Worm (Caenorhabditis elegans) whole organism, young adult: ENCODE measurements around the gene F53E2.2.

Source experiments
- B0035.1 ChIP-seq: sonication (generic microtip); optimal IDR thresholded peaks from 2 replicates; lab custom pipeline; 2016; ENCODE audit warnings: missing genetic modification characterization, mild to moderate bottlenecking, missing compliant biosample characterization, missing genotype, missing genetic modification reagents
- B0336.3 ChIP-seq: fragments of 200-800 bp; sonication (Bioruptor generic); IDR thresholded peaks from 2 replicates; pipeline ENCODE4 v1.3.6; 2022; ENCODE audit warnings: missing genetic modification characterization, missing compliant biosample characterization
- C17E4.6 ChIP-seq: fragments of 200-800 bp; sonication (Bioruptor generic); IDR thresholded peaks from 2 replicates; pipeline ENCODE4 v1.3.6; 2022; ENCODE audit warnings: missing genetic modification reagents, missing genetic modification characterization, missing compliant biosample characterization
- F10E7.11 ChIP-seq: sonication (generic microtip); optimal IDR thresholded peaks from 2 replicates; lab custom pipeline; 2017; ENCODE audit warnings: mild to moderate bottlenecking, missing genetic modification characterization, moderate library complexity, missing compliant biosample characterization
- F23B12.7 ChIP-seq: sonication (generic microtip); optimal IDR thresholded peaks from 2 replicates; lab custom pipeline; 2017; ENCODE audit warnings: missing genetic modification characterization, mild to moderate bottlenecking, missing compliant biosample characterization, antibody characterized with exemption, moderate library complexity; ENCODE audit not compliant: insufficient read depth
- F33H1.4 ChIP-seq: fragments of 200-800 bp; sonication (Bioruptor generic); IDR thresholded peaks from 2 replicates; pipeline ENCODE4 v1.3.6; 2022; ENCODE audit warnings: missing genetic modification reagents, missing genetic modification characterization, missing compliant biosample characterization
- F37B4.10 ChIP-seq: fragments of 200-800 bp; sonication (Bioruptor generic); IDR thresholded peaks from 2 replicates; pipeline ENCODE4 v1.3.6; 2022; ENCODE audit warnings: missing genetic modification characterization, missing compliant biosample characterization
- F55B11.4 ChIP-seq: sonication (generic microtip); optimal IDR thresholded peaks from 2 replicates; lab custom pipeline; 2016; ENCODE audit warnings: missing compliant biosample characterization, missing genetic modification characterization, borderline replicate concordance; ENCODE audit not compliant: insufficient read depth
- F57C9.4 ChIP-seq: sonication (generic microtip); optimal IDR thresholded peaks from 2 replicates; lab custom pipeline; 2017; ENCODE audit warnings: mild to moderate bottlenecking, missing genetic modification characterization, missing compliant biosample characterization
- K12H6.12 ChIP-seq: fragments of 200-800 bp; sonication (Bioruptor generic); optimal IDR thresholded peaks from 2 replicates; lab custom pipeline; 2018; ENCODE audit warnings: mild to moderate bottlenecking, missing genetic modification characterization, missing compliant biosample characterization
- T26A5.8 ChIP-seq: sonication (generic microtip); optimal IDR thresholded peaks from 2 replicates; lab custom pipeline; 2016; ENCODE audit warnings: missing genetic modification characterization, missing compliant biosample characterization
- Y53G8AR.9 ChIP-seq: fragments of 200-800 bp; sonication (Bioruptor generic); conservative IDR thresholded peaks from 2 replicates; pipeline ENCODE4 v1.3.6; 2022; ENCODE audit warnings: missing genetic modification reagents, missing genetic modification characterization, missing compliant biosample characterization
- atf-7 ChIP-seq: sonication (generic microtip); optimal IDR thresholded peaks from 2 replicates; lab custom pipeline; 2017; ENCODE audit warnings: mild to moderate bottlenecking, missing genetic modification characterization, missing compliant biosample characterization
- athp-1 ChIP-seq: sonication (generic microtip); optimal IDR thresholded peaks from 2 replicates; lab custom pipeline; 2017; ENCODE audit warnings: mild to moderate bottlenecking, missing genetic modification characterization, missing compliant biosample characterization
- attf-3 ChIP-seq: fragments of 200-800 bp; sonication (Bioruptor generic); conservative IDR thresholded peaks from 2 replicates; pipeline ENCODE4 v1.3.6; 2022; ENCODE audit warnings: missing genetic modification reagents, missing genetic modification characterization, missing compliant biosample characterization
- attf-5 ChIP-seq: fragments of 200-800 bp; sonication (Bioruptor generic); optimal IDR thresholded peaks from 2 replicates; lab custom pipeline; 2018; ENCODE audit warnings: mild to moderate bottlenecking, missing genetic modification characterization, missing compliant biosample characterization
- ceh-58 ChIP-seq: fragments of 200-800 bp; sonication (Bioruptor generic); IDR thresholded peaks from 2 replicates; pipeline ENCODE4 v1.3.6; 2022; ENCODE audit warnings: missing genetic modification characterization, missing compliant biosample characterization
- chd-7 ChIP-seq: sonication (generic microtip); optimal IDR thresholded peaks from 2 replicates; lab custom pipeline; 2016; ENCODE audit warnings: mild to moderate bottlenecking, missing genetic modification characterization, moderate library complexity, missing compliant biosample characterization
- dox-1 ChIP-seq: fragments of 200-800 bp; sonication (Bioruptor generic); IDR thresholded peaks from 2 replicates; pipeline ENCODE4 v1.3.6; 2022; ENCODE audit warnings: missing genetic modification reagents, missing genetic modification characterization, missing compliant biosample characterization
- dpff-1 ChIP-seq: sonication (generic microtip); optimal IDR thresholded peaks from 2 replicates; lab custom pipeline; 2017; ENCODE audit warnings: mild to moderate bottlenecking, missing genetic modification characterization, missing compliant biosample characterization
- egl-18 ChIP-seq: fragments of 200-800 bp; sonication (Bioruptor generic); IDR thresholded peaks from 2 replicates; pipeline ENCODE4 v1.3.6; 2022; ENCODE audit warnings: missing genetic modification reagents, missing genetic modification characterization, missing compliant biosample characterization
- egrh-3 ChIP-seq: fragments of 200-800 bp; sonication (Bioruptor generic); IDR thresholded peaks from 2 replicates; pipeline ENCODE4 v1.3.6; 2022; ENCODE audit warnings: missing genetic modification reagents, missing genetic modification characterization, missing compliant biosample characterization
- him-1 ChIP-seq: sonication (generic microtip); optimal IDR thresholded peaks from 2 replicates; lab custom pipeline; 2016; ENCODE audit warnings: missing genotype, missing genetic modification reagents, missing genetic modification characterization, missing compliant biosample characterization
- hmg-1.2 ChIP-seq: fragments of 200-800 bp; sonication (Bioruptor generic); IDR thresholded peaks from 2 replicates; pipeline ENCODE4 v1.3.6; 2022; ENCODE audit warnings: missing genetic modification reagents, missing genetic modification characterization, missing compliant biosample characterization
- hmg-20 ChIP-seq: fragments of 200-800 bp; sonication (Bioruptor generic); IDR thresholded peaks from 2 replicates; pipeline ENCODE4 v1.3.6; 2022; ENCODE audit warnings: missing genetic modification reagents, missing genetic modification characterization, missing compliant biosample characterization
- hrde-1 ChIP-seq: sonication (generic microtip); optimal IDR thresholded peaks from 2 replicates; lab custom pipeline; 2016; ENCODE audit warnings: missing genetic modification characterization, mild to moderate bottlenecking, missing compliant biosample characterization, moderate library complexity, missing genotype, missing genetic modification reagents, borderline replicate concordance
- lin-35 ChIP-seq, 3 experiments: fragments of 150-350 bp in 2 of 3; sonication (generic microtip) in 1 of 3; optimal IDR thresholded peaks; 2 replicates each; lab custom pipeline; 2014 to 2018; ENCODE audit warnings: missing biosample characterization in 3 of 3, missing genetic modification characterization in 3 of 3, missing genetic modification reagents in 3 of 3
- madf-3 ChIP-seq: fragments of 200-800 bp; sonication (Bioruptor generic); IDR thresholded peaks from 2 replicates; pipeline ENCODE4 v1.3.6; 2022; ENCODE audit warnings: missing genetic modification reagents, missing genetic modification characterization, missing compliant biosample characterization
- mcd-1 ChIP-seq: fragments of 200-800 bp; sonication (Bioruptor generic); IDR thresholded peaks from 2 replicates; pipeline ENCODE4 v1.3.6; 2022; ENCODE audit warnings: missing genetic modification reagents, missing genetic modification characterization, missing compliant biosample characterization
- mxl-1 ChIP-seq: sonication (generic microtip); optimal IDR thresholded peaks from 2 replicates; lab custom pipeline; 2016; ENCODE audit warnings: missing genetic modification characterization, missing compliant biosample characterization
- nfya-1 ChIP-seq: sonication (generic microtip); optimal IDR thresholded peaks from 2 replicates; lab custom pipeline; 2017; ENCODE audit warnings: antibody characterized with exemption, missing compliant biosample characterization, missing genetic modification characterization, borderline replicate concordance; ENCODE audit not compliant: insufficient read depth
- nhr-80 ChIP-seq: sonication (generic microtip); optimal IDR thresholded peaks from 2 replicates; lab custom pipeline; 2016; ENCODE audit warnings: missing genetic modification characterization, missing compliant biosample characterization
- nhr-90 ChIP-seq: sonication (generic microtip); optimal IDR thresholded peaks from 2 replicates; lab custom pipeline; 2016; ENCODE audit warnings: missing genotype, mild to moderate bottlenecking, missing genetic modification characterization, missing compliant biosample characterization
- pha-4 ChIP-seq: fragments of 150-350 bp; sonication (generic microtip); optimal IDR thresholded peaks from 2 replicates; lab custom pipeline; 2014; ENCODE audit warnings: missing biosample characterization, missing genetic modification reagents, missing genetic modification characterization
- rcor-1 ChIP-seq: fragments of 200-800 bp; sonication (Bioruptor generic); IDR thresholded peaks from 2 replicates; pipeline ENCODE4 v1.3.6; 2022; ENCODE audit warnings: missing genetic modification reagents, missing genetic modification characterization, missing compliant biosample characterization
- sdz-38 ChIP-seq: sonication (generic microtip); optimal IDR thresholded peaks from 2 replicates; lab custom pipeline; 2016; ENCODE audit warnings: missing genotype, missing genetic modification characterization, missing compliant biosample characterization
- sea-2 ChIP-seq: fragments of 200-800 bp; sonication (Bioruptor generic); IDR thresholded peaks from 2 replicates; pipeline ENCODE4 v1.3.6; 2022; ENCODE audit warnings: missing genetic modification characterization, missing compliant biosample characterization
- unc-130 ChIP-seq: sonication (generic microtip); optimal IDR thresholded peaks from 2 replicates; lab custom pipeline; 2016; ENCODE audit warnings: missing genetic modification reagents, missing genetic modification characterization, missing compliant biosample characterization
- zfh-2 ChIP-seq: fragments of 200-800 bp; sonication (Bioruptor generic); conservative IDR thresholded peaks from 2 replicates; pipeline ENCODE4 v1.3.6; 2022; ENCODE audit warnings: missing genetic modification reagents, missing genetic modification characterization, missing compliant biosample characterization
- ztf-26 ChIP-seq: sonication (generic microtip); optimal IDR thresholded peaks from 2 replicates; lab custom pipeline; 2017; ENCODE audit warnings: missing genetic modification characterization, missing compliant biosample characterization
- ztf-28 ChIP-seq: fragments of 200-800 bp; sonication (Bioruptor generic); IDR thresholded peaks from 2 replicates; pipeline ENCODE4 v1.3.6; 2022; ENCODE audit warnings: missing genetic modification reagents, missing genetic modification characterization, missing compliant biosample characterization
- ztf-6 ChIP-seq: fragments of 200-800 bp; sonication (Bioruptor generic); IDR thresholded peaks from 2 replicates; pipeline ENCODE4 v1.3.6; 2022; ENCODE audit warnings: missing genetic modification reagents, missing genetic modification characterization, missing compliant biosample characterization

F53E2.2 gene

ce11 chrV:1459374-1459926, 15.4 kb upstream of the F53E2.2 start:
- TF ChIP-seq B0336.3 (GFP tag; lab: Robert Waterston, UW) = 0 out of 2 replicates have a peak, but pooled peaks have one; percentile 16
- peak; percentile 79 for TF ChIP-seq nhr-80
- no peak for TF ChIP-seq him-1 (tag; lab: Kevin White, UChicago)
- TF ChIP-seq, all 124 proteins: peak for 2

DNA sequence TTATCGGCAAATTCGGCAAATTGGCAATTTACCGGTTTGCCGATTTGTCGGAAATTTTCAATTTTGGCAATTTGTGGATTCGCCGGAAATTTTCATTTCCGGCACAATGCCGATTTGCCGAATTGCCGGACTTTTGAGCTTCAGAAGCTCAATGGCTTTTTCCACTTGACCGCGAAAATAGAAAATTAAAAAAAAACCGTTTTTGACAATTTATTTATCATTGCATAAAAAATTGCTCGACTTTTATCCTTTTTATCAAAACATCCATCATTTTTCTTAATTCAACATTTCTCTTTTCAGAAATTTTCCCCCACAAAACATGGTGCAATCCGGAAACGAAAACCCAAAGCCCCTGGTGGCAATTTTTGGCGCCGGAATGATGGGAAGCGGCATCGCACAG, 14.8 kb upstream of the F53E2.2 start, which contains the start of gene hacd-1:
hacd-1 (plus strand) TSS at position 301 of the 400 bp plus-strand sequence.
- no peak for TF ChIP-seq ztf-26 (tag; lab: Kevin White, UChicago)
- no peak for TF ChIP-seq ceh-58
- no peak for TF ChIP-seq F55B11.4 (tag; lab: Kevin White, UChicago)
- TF ChIP-seq madf-3 = no peak
- TF ChIP-seq mxl-1 (tag; lab: Kevin White, UChicago) = no peak
- no peak for TF ChIP-seq ztf-6 (GFP tag; lab: Robert Waterston, UW)
- TF ChIP-seq K12H6.12 (tag; lab: Kevin White, UChicago) = no peak
- no peak for TF ChIP-seq F10E7.11

DNA sequence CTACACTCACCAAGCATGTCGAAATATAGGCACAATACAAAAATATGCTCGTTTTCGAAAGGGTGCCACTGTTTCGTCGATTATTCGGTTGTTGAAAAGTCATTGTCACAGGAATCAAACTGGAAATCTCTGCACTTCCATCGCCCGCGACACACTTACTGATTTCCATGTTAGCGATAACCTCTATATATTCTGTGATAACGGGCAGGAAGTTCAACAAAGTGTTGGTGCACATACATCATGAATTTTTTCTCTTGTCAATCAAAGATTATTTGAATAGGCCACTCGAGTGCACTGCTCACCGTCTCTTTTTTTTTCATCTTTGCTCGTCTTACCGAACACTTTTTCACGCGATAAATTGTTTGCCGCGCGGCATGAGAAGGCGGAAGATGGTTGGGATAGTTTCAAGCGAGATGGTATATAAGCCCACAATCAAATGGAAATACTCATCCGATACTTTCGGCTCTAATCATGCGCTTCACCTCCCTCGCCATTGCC, 10.3 kb upstream of the F53E2.2 start, which contains the start of the genes fpn-1.2 and pqn-54:
fpn-1.2 (minus strand) TSS at position 157 of the 498 bp plus-strand sequence.
pqn-54 (plus strand) TSS at position 448 of the 498 bp plus-strand sequence.
- TF ChIP-seq nhr-90 (tag; lab: Kevin White, UChicago) (no peak), dox-1 (GFP tag; lab: Robert Waterston, UW) (no peak), ceh-58 (no peak), hrde-1 (tag; lab: Kevin White, UChicago) (no peak), nhr-80 (peak; percentile 87), B0336.3 (GFP tag; lab: Robert Waterston, UW) (no peak), ztf-28 (GFP tag; lab: Robert Waterston, UW) (no peak), F33H1.4 (GFP tag; lab: Robert Waterston, UW) (no peak), rcor-1 (GFP tag; lab: Robert Waterston, UW) (no peak), dpff-1 (tag; lab: Kevin White, UChicago) (no peak), F37B4.10 (GFP tag; lab: Robert Waterston, UW) (no peak), mcd-1 (GFP tag; lab: Robert Waterston, UW) (no peak), atf-7 (tag; lab: Kevin White, UChicago) (peak; percentile 9), athp-1 (tag; lab: Kevin White, UChicago) (no peak), attf-3 (GFP tag; lab: Robert Waterston, UW) (no peak), madf-3 (no peak), pha-4 (tag; lab: Kevin White, UChicago) (no peak)

DNA sequence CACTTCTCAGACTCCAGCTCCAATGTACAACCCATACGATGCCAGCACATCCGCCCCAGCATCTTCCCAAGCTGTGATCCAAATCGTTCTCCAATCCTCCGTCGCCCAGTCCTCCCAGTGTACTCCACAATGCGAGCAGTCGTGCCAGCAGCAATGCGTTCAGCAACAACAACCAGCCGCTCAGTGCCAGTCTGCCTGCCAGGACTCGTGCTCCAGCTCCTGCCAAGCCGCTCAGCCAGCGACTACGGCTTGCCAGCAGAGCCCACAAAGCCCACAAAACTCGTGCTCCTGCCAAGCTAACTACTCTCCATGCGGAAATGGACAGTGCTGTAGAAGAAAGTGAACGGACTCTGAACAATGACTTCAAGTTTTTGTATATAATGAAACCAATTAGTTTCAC, 9.0 kb upstream of the F53E2.2 start:
- no peak for TF ChIP-seq him-1 (tag; lab: Kevin White, UChicago)
- no peak for TF ChIP-seq F23B12.7
- TF ChIP-seq sea-2 (GFP tag; lab: Robert Waterston, UW) = no peak
- no peak for TF ChIP-seq rcor-1 (GFP tag; lab: Robert Waterston, UW)
- TF ChIP-seq F57C9.4 = no peak
- no peak for TF ChIP-seq F55B11.4 (tag; lab: Kevin White, UChicago)
- no peak for TF ChIP-seq T26A5.8 (tag; lab: Kevin White, UChicago)
- no peak for TF ChIP-seq lin-35 (GFP tag; optimal IDR thresholded peaks at IDR 0.05; lab: Kevin White, UChicago)
- no peak for TF ChIP-seq mcd-1 (GFP tag; lab: Robert Waterston, UW)
- no peak for TF ChIP-seq C17E4.6 (GFP tag; lab: Robert Waterston, UW)
- TF ChIP-seq hmg-20 = no peak
- no peak for TF ChIP-seq B0035.1 (tag; lab: Kevin White, UChicago)
- 0 out of 2 replicates have a peak, but pooled peaks have one; percentile 18 for TF ChIP-seq F37B4.10 (GFP tag; lab: Robert Waterston, UW)
- no peak for TF ChIP-seq nfya-1 (tag; lab: Kevin White, UChicago)
- TF ChIP-seq sdz-38 (tag; lab: Kevin White, UChicago) = no peak
- TF ChIP-seq Y53G8AR.9 (GFP tag; lab: Robert Waterston, UW) = no peak
- TF ChIP-seq egl-18 = no peak
- no peak for TF ChIP-seq hmg-1.2 (GFP tag; lab: Robert Waterston, UW)
- peak; percentile 81 for TF ChIP-seq zfh-2 (GFP tag; lab: Robert Waterston, UW)
- TF ChIP-seq unc-130 (GFP tag; lab: Kevin White, UChicago) = no peak
- TF ChIP-seq attf-5 (GFP tag; lab: Kevin White, UChicago) = no peak
- TF ChIP-seq chd-7 (tag; lab: Kevin White, UChicago) = no peak
- TF ChIP-seq egrh-3 (GFP tag; lab: Robert Waterston, UW) = peak; percentile 81
- no peak for TF ChIP-seq mxl-1 (tag; lab: Kevin White, UChicago)
